Fruit fly (Drosophila melanogaster): ENCODE measurements around the gene Ppat-Dpck.

The Ppat-Dpck gene

dm6 chr3L:5774782-5775181 lies 6.2 kb upstream of the Ppat-Dpck start:
- TF ChIP-seq Dll (optimal IDR thresholded peaks at IDR 0.05) (no peak), usp (GFP tag; optimal IDR thresholded peaks at IDR 0.05) (no peak), psq (optimal IDR thresholded peaks at IDR 0.05) (no peak), CG8478 (optimal IDR thresholded peaks at IDR 0.05) (no peak), EcR (GFP tag; optimal IDR thresholded peaks at IDR 0.05) (no peak), pan (optimal IDR thresholded peaks at IDR 0.05) (no peak)

dm6 chr3L:5770817-5771425 lies 2.3 kb upstream of the Ppat-Dpck start:
- TF ChIP-seq pan (optimal IDR thresholded peaks at IDR 0.05) (no peak), CG8478 (optimal IDR thresholded peaks at IDR 0.05) (peak; percentile 97), EcR (GFP tag; optimal IDR thresholded peaks at IDR 0.05) (no peak), usp (GFP tag; optimal IDR thresholded peaks at IDR 0.05) (no peak), psq (optimal IDR thresholded peaks at IDR 0.05) (no peak), Dll (optimal IDR thresholded peaks at IDR 0.05) (no peak)

DNA sequence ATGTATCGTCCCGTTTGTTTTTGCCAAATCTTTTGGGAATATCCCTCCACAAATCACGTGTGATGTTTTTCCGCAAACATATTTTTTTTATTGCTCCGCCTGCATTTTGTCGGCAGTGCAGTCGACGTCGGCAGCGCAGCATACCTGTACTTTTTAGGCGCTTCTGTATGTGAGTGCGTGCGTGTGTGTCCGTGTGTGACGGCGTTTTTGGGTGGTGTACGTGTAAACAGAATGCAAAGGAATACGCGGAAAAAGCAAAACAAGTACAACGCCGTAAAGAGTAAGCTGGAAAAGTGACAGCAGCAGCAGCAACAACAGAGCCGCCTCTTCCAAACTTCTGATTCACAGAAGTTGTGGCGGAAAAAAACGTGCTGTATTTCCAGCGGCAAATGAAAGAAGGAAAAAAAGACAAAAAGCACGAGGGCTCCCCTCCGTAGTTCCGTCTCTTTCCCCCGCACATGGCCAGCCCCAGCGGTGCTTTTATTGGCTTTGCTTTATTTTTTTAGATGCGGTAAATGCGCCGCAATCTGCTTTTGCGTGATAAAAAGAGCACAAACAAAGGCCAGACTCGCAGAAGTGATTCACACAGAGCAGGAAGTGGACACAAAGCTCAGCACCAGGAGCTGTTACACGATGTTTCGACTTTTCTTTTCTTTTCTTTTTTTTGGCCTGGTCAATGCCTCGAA lies 1.7 kb upstream of the Ppat-Dpck start:
- no peak for TF ChIP-seq usp (GFP tag; optimal IDR thresholded peaks at IDR 0.05)
- TF ChIP-seq psq (optimal IDR thresholded peaks at IDR 0.05), result peak; percentile 25
- TF ChIP-seq Dll (optimal IDR thresholded peaks at IDR 0.05), result no peak

DNA sequence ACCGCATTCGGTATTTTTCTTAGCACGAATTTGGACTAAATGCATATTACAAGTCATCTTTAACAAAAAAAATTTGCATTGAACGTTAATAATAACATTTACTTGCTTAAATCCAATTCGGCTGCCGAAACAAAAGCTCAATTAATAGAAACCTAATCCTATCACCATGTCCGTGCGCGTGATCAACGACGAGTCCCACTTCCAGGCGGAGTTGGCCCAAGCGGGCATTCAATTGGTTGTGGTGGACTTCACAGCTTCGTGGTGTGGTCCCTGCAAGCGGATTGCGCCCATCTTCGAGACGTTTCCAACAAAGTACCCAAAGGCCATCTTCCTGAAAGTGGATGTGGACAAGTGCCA lies 2.8 kb downstream of the Ppat-Dpck start, which contains the start of gene Txl:
Txl (plus strand) TSS at position 3 of the 357 bp plus-strand sequence.
- no peak for TF ChIP-seq pan (optimal IDR thresholded peaks at IDR 0.05)
- TF ChIP-seq psq (optimal IDR thresholded peaks at IDR 0.05), result no peak
- no peak for TF ChIP-seq CG8478 (optimal IDR thresholded peaks at IDR 0.05)
- TF ChIP-seq EcR (GFP tag; optimal IDR thresholded peaks at IDR 0.05), result no peak
- no peak for TF ChIP-seq usp (GFP tag; optimal IDR thresholded peaks at IDR 0.05)
- no peak for TF ChIP-seq Dll (optimal IDR thresholded peaks at IDR 0.05)

dm6 chr3L:5764922-5765843 lies 3.4 kb downstream of the Ppat-Dpck start, which contains the start of gene CG10576:
Gene CG10576 (minus strand): TSS chr3L:5765702.
- no peak for TF ChIP-seq Dll (optimal IDR thresholded peaks at IDR 0.05)

- no peak for TF ChIP-seq pan (optimal IDR thresholded peaks at IDR 0.05)
- TF ChIP-seq CG8478 (optimal IDR thresholded peaks at IDR 0.05), result no peak
- TF ChIP-seq usp (GFP tag; optimal IDR thresholded peaks at IDR 0.05), result no peak
- no peak for TF ChIP-seq psq (optimal IDR thresholded peaks at IDR 0.05)
- TF ChIP-seq Dll (optimal IDR thresholded peaks at IDR 0.05), result no peak
- no peak for TF ChIP-seq EcR (GFP tag; optimal IDR thresholded peaks at IDR 0.05)
These were observed 14.8 kb downstream of the Ppat-Dpck start for dm6 chr3L:5753605-5754365.

DNA sequence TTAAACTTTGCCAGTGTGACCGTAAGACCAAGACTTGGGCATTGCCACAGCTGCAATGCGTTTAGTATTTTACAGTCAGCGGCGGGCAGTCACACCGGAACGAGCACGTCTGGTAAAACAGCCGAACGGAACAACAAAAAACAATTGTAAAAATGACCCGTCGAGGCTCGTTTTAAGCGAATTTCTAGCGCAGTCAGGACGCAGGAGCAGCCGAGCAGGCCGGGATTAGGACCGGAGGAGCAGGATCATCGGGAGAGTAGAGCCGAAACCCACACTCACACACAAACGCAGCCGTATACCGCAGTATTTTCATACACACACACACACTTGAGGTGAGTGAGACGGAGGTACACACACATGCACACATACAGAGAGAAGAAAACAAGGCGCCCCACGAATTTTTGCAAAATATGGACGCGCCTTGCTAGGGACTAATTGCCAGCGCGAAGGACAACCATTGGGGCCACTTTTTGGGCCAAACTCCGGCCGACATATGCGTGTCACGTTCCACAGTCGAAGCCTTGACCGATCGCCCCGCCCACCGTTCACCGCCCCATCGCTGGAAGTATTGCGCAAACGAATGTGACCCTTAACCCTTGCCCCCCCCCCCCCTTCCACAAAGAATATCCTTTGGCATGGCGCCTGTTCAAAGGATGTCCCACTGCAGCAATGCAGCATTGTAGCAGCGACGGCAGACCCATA lies 15.5 kb downstream of the Ppat-Dpck start, which contains the start of gene Usp47:
Usp47 (plus strand) TSS at position 71 of the 702 bp plus-strand sequence.
- TF ChIP-seq usp (GFP tag; optimal IDR thresholded peaks at IDR 0.05) (no peak), psq (optimal IDR thresholded peaks at IDR 0.05) (no peak), pan (optimal IDR thresholded peaks at IDR 0.05) (no peak), CG8478 (optimal IDR thresholded peaks at IDR 0.05) (no peak), Dll (optimal IDR thresholded peaks at IDR 0.05) (no peak), EcR (GFP tag; optimal IDR thresholded peaks at IDR 0.05) (no peak)

- no peak for TF ChIP-seq psq (optimal IDR thresholded peaks at IDR 0.05)
- no peak for TF ChIP-seq EcR (GFP tag; optimal IDR thresholded peaks at IDR 0.05)
- no peak for TF ChIP-seq usp (GFP tag; optimal IDR thresholded peaks at IDR 0.05)
- no peak for TF ChIP-seq Dll (optimal IDR thresholded peaks at IDR 0.05)
- TF ChIP-seq CG8478 (optimal IDR thresholded peaks at IDR 0.05), result no peak
- TF ChIP-seq pan (optimal IDR thresholded peaks at IDR 0.05), result no peak
These were observed 16.6 kb downstream of the Ppat-Dpck start, which contains the start of gene DnaJ-1 for dm6 chr3L:5751740-5752579. Gene DnaJ-1 (minus strand): TSS chr3L:5752189.

DNA sequence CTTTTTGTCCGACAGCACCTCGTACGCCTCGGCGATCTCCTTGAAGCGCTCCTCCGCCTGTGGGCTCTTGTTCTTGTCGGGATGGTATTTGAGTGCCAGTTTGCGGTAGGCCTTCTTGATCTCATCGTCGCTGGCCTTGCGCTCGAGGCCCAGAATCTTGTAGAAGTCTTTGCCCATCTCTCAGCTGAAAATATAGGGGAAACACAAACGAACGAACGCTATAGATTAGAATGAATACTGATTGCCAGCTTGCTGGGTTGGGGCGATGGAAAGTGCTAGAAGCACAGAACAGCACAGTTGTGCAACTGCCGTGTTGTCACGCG lies 17.2 kb downstream of the Ppat-Dpck start:
- TF ChIP-seq psq (optimal IDR thresholded peaks at IDR 0.05), result no peak
- no peak for TF ChIP-seq EcR (GFP tag; optimal IDR thresholded peaks at IDR 0.05)
- TF ChIP-seq Dll (optimal IDR thresholded peaks at IDR 0.05), result no peak
- no peak for TF ChIP-seq pan (optimal IDR thresholded peaks at IDR 0.05)
- TF ChIP-seq CG8478 (optimal IDR thresholded peaks at IDR 0.05), result no peak
- TF ChIP-seq usp (GFP tag; optimal IDR thresholded peaks at IDR 0.05), result no peak

dm6 chr3L:5749616-5750336 lies 18.8 kb downstream of the Ppat-Dpck start:
- TF ChIP-seq EcR (GFP tag; optimal IDR thresholded peaks at IDR 0.05) (no peak), Dll (optimal IDR thresholded peaks at IDR 0.05) (no peak), usp (GFP tag; optimal IDR thresholded peaks at IDR 0.05) (no peak), psq (optimal IDR thresholded peaks at IDR 0.05) (no peak), pan (optimal IDR thresholded peaks at IDR 0.05) (no peak), CG8478 (optimal IDR thresholded peaks at IDR 0.05) (no peak)
